Fruit fly (Drosophila melanogaster) whole organism, adult: Measurements from ENCODE around the gene CG34291.

Experiments
- CG14711 ChIP-seq: fragments of 200-800 bp; sonication (Bioruptor generic); optimal IDR thresholded peaks from 2 replicates; lab custom pipeline; 2018; ENCODE audit warnings: missing biosample characterization, mild to moderate bottlenecking, missing genetic modification characterization, moderate library complexity
- CG5204 ChIP-seq: fragments of 200-800 bp; sonication (Bioruptor generic); optimal IDR thresholded peaks from 2 replicates; lab custom pipeline; 2016; ENCODE audit warnings: missing biosample characterization, missing genetic modification characterization
- ovo ChIP-seq: fragments of 200-800 bp; sonication (Bioruptor generic); optimal IDR thresholded peaks from 2 replicates; lab custom pipeline; 2016; ENCODE audit warnings: missing biosample characterization, missing genetic modification characterization
- tj ChIP-seq: fragments of 200-800 bp; sonication (Bioruptor generic); optimal IDR thresholded peaks from 3 replicates; lab custom pipeline; 2017; ENCODE audit warnings: missing biosample characterization, mild to moderate bottlenecking, missing genetic modification characterization, moderate library complexity

dm6 chr3R:26425005-26425404 is 576 bp downstream of the CG34291 start, which contains the start of gene CG6503:
- TF ChIP-seq tj (no peak), CG14711 (tag; lab: Kevin White, UChicago) (no peak), ovo (no peak), CG5204 (GFP tag; lab: Kevin White, UChicago) (no peak)
